Worm (Caenorhabditis elegans): Measurements from ENCODE around the gene pas-2.

DNA sequence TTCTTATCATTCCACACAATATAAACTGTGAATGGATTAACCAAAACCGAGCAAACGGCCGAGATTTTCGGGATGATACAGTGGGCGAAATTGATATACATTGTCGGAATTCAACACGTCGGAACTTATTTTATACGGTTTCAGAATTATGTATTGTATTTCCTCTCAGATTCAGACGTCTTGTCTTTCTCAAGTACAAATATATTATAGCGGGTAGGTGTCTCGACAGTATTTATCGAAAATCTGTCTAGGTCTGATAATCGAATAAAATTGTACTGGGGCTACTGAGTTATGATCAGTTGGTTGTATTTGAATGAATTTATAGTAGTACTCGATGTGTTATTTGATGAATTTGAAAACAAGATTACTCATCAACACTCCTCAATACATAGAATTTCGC, 26.5 kb upstream of the pas-2 start, which contains the start of gene srj-22:
- TF ChIP-seq ttx-3 (tag; optimal IDR thresholded peaks at IDR 0.05) (no peak), ceh-30 (tag; optimal IDR thresholded peaks at IDR 0.05) (no peak)
